Fruit fly (Drosophila melanogaster): ENCODE data around the gene CG32650.

Gene CG32650

DNA sequence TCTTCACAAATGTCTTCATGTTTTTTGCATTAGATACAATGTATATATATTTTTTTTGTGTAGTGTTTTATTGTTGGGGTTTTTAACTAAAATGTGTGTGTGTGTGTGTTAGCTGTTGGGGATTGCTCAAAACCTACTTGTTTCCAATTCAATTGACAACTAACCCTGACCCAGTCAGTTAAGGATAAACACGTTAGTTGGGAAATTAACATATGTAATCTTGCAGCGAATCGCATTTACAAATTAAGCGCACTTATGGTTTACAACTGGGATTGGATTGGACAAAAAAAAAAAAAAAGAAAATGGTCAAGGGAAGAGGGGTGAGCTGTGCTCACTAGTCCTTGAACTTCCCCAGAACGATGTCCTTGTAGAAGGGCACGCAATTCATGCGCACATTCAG is at the start of gene CG32650:
TSS of gene CG32650 (minus strand) at position 101 of the 400 bp plus-strand sequence.
- TF ChIP-seq D1 (tag; optimal IDR thresholded peaks at IDR 0.05): no peak
- TF ChIP-seq CG34367 (tag; optimal IDR thresholded peaks at IDR 0.05): no peak
- no peak for TF ChIP-seq CG13204 (GFP tag; optimal IDR thresholded peaks at IDR 0.05)
- no peak for TF ChIP-seq fd96Ca (GFP tag; IDR thresholded peaks at IDR 0.05)
- TF ChIP-seq gl (tag; optimal IDR thresholded peaks at IDR 0.05): no peak
- no peak for TF ChIP-seq CG8159 (tag; optimal IDR thresholded peaks at IDR 0.05)
- TF ChIP-seq Ets98B (GFP tag; IDR thresholded peaks at IDR 0.05): no peak
- no peak for TF ChIP-seq rn (GFP tag; IDR thresholded peaks at IDR 0.05)
- TF ChIP-seq CG9948 (tag; optimal IDR thresholded peaks at IDR 0.05): no peak

DNA sequence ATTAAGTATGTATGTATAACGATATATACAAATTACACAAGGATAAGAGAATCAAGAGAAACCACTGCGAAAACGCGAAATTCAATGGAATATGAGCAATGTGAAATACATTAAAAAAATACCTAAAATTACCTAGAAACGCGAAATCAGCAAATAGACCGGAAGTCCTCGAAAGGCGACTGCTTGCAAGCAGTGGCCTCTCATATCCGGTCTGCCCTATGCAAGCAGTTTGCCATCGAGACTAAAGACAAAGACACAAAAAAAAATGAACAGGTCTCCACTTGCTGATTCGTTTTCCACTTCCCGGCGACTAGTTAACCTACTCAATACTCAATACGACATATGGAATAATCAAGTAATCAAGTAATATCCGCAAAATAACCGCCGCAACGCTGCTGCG is 49.2 kb upstream of the CG32650 start:
- TF ChIP-seq fd96Ca (GFP tag; IDR thresholded peaks at IDR 0.05): no peak
- no peak for TF ChIP-seq EcR (GFP tag; optimal IDR thresholded peaks at IDR 0.05)
- TF ChIP-seq CG10348 (GFP tag; IDR thresholded peaks at IDR 0.05): no peak
- TF ChIP-seq D1 (tag; optimal IDR thresholded peaks at IDR 0.05): no peak
- TF ChIP-seq CG8159 (tag; optimal IDR thresholded peaks at IDR 0.05): no peak
- no peak for TF ChIP-seq CG14655 (GFP tag; optimal IDR thresholded peaks at IDR 0.05)
- TF ChIP-seq gl (tag; optimal IDR thresholded peaks at IDR 0.05): no peak
- no peak for TF ChIP-seq Snoo (tag; optimal IDR thresholded peaks at IDR 0.05)
- TF ChIP-seq CG4496 (GFP tag; IDR thresholded peaks at IDR 0.05): no peak
- no peak for TF ChIP-seq CG34367 (tag; optimal IDR thresholded peaks at IDR 0.05)
- no peak for TF ChIP-seq Pif1A (GFP tag; optimal IDR thresholded peaks at IDR 0.05)
- no peak for TF ChIP-seq CG13204 (GFP tag; optimal IDR thresholded peaks at IDR 0.05)
- no peak for TF ChIP-seq CG15710 (tag; optimal IDR thresholded peaks at IDR 0.05)
- TF ChIP-seq CG32121 (GFP tag; IDR thresholded peaks at IDR 0.05): no peak

DNA sequence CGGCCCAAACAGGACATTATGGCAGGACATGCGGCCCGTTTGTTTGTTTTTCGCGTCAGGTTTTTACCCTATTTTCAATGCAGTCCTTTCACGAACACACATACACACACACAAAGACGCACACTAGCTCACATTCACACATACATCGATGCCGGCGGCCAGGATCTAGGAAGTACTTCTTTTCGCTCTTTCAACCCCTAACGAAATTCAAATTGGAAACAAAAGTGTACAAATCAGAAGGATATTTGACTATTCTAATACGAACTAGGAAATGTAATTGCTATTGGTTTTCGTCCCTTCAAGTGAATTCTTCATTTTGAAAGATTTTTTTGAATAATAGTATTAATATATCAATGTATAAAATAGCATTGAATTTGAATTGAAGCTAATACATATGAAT is 41.9 kb upstream of the CG32650 start:
- TF ChIP-seq CG12605 (GFP tag; IDR thresholded peaks at IDR 0.05): no peak
- no peak for TF ChIP-seq gl (tag; optimal IDR thresholded peaks at IDR 0.05)
- TF ChIP-seq CG15710 (tag; optimal IDR thresholded peaks at IDR 0.05): no peak
- TF ChIP-seq CG10348 (GFP tag; IDR thresholded peaks at IDR 0.05): no peak
- no peak for TF ChIP-seq EcR (GFP tag; optimal IDR thresholded peaks at IDR 0.05)
- TF ChIP-seq CG9948 (tag; optimal IDR thresholded peaks at IDR 0.05): no peak
- no peak for TF ChIP-seq fd96Ca (GFP tag; IDR thresholded peaks at IDR 0.05)
- no peak for TF ChIP-seq Snoo (tag; optimal IDR thresholded peaks at IDR 0.05)
- no peak for TF ChIP-seq CG34367 (tag; optimal IDR thresholded peaks at IDR 0.05)
- no peak for TF ChIP-seq CG13204 (GFP tag; optimal IDR thresholded peaks at IDR 0.05)

dm6 chrX:12939951-12940350 is 41.5 kb upstream of the CG32650 start:
- no peak for TF ChIP-seq Pif1A (GFP tag; optimal IDR thresholded peaks at IDR 0.05)
- TF ChIP-seq CG14655 (GFP tag; optimal IDR thresholded peaks at IDR 0.05): peak; percentile 23
- peak; percentile 46 for TF ChIP-seq EcR (GFP tag; optimal IDR thresholded peaks at IDR 0.05)
- no peak for TF ChIP-seq CG8301 (tag; optimal IDR thresholded peaks at IDR 0.05)
- TF ChIP-seq CG12605 (GFP tag; IDR thresholded peaks at IDR 0.05): no peak
- TF ChIP-seq CG8159 (tag; optimal IDR thresholded peaks at IDR 0.05): peak; percentile 49
- TF ChIP-seq Snoo (tag; optimal IDR thresholded peaks at IDR 0.05): peak; percentile 18
- peak; percentile 42 for TF ChIP-seq CG15710 (tag; optimal IDR thresholded peaks at IDR 0.05)
- TF ChIP-seq D1 (tag; optimal IDR thresholded peaks at IDR 0.05): no peak
- no peak for TF ChIP-seq gl (tag; optimal IDR thresholded peaks at IDR 0.05)
- TF ChIP-seq CG10348 (GFP tag; IDR thresholded peaks at IDR 0.05): no peak
- TF ChIP-seq Pif1B (GFP tag; optimal IDR thresholded peaks at IDR 0.05): no peak

- TF ChIP-seq Ets98B (GFP tag; IDR thresholded peaks at IDR 0.05) (no peak), CG34367 (tag; optimal IDR thresholded peaks at IDR 0.05) (no peak), CG4496 (GFP tag; IDR thresholded peaks at IDR 0.05) (no peak)
These were observed 40.6 kb upstream of the CG32650 start for dm6 chrX:12939021-12939420.

dm6 chrX:12937825-12938520 is 39.5 kb upstream of the CG32650 start:
- TF ChIP-seq Snoo (tag; optimal IDR thresholded peaks at IDR 0.05): no peak
- peak; percentile 18 for TF ChIP-seq CG17806 (tag; optimal IDR thresholded peaks at IDR 0.05)
- no peak for TF ChIP-seq fd96Ca (GFP tag; IDR thresholded peaks at IDR 0.05)
- no peak for TF ChIP-seq CG13204 (GFP tag; optimal IDR thresholded peaks at IDR 0.05)
- TF ChIP-seq CG15710 (tag; optimal IDR thresholded peaks at IDR 0.05): peak; percentile 27
- peak; percentile 28 for TF ChIP-seq CG9948 (tag; optimal IDR thresholded peaks at IDR 0.05)
- TF ChIP-seq CG8159 (tag; optimal IDR thresholded peaks at IDR 0.05): peak; percentile 54

DNA sequence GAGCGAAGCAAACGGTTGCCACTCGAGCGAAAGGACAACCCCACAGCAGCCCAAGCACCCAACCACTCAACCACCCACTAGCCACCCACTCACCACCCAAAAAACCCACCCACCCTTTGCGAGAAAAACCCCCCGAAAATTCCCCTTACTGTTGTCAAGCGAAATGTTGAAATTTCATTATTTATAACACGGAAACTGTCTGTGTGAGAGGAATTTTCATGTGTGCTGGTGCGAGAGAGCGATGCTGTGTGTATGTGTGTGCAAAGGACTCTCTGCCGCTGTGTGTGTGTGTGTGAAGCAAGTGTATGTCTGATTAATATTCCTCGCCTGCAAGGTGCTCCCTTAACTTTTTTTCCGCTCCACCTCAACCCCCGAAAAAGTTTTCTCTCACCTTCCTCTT is 31.3 kb upstream of the CG32650 start:
- no peak for TF ChIP-seq Snoo (tag; optimal IDR thresholded peaks at IDR 0.05)
- TF ChIP-seq CG17806 (tag; optimal IDR thresholded peaks at IDR 0.05): no peak
- TF ChIP-seq rn (GFP tag; IDR thresholded peaks at IDR 0.05): no peak
- TF ChIP-seq CG8301 (tag; optimal IDR thresholded peaks at IDR 0.05): no peak
- no peak for TF ChIP-seq CG9948 (tag; optimal IDR thresholded peaks at IDR 0.05)
- TF ChIP-seq CG8159 (tag; optimal IDR thresholded peaks at IDR 0.05): no peak
- no peak for TF ChIP-seq Pif1A (GFP tag; optimal IDR thresholded peaks at IDR 0.05)
- TF ChIP-seq CG4496 (GFP tag; IDR thresholded peaks at IDR 0.05): no peak
- TF ChIP-seq CG15710 (tag; optimal IDR thresholded peaks at IDR 0.05): no peak
- TF ChIP-seq CG13204 (GFP tag; optimal IDR thresholded peaks at IDR 0.05): no peak
- TF ChIP-seq D1 (tag; optimal IDR thresholded peaks at IDR 0.05): no peak
- no peak for TF ChIP-seq CG32121 (GFP tag; IDR thresholded peaks at IDR 0.05)
- no peak for TF ChIP-seq fd96Ca (GFP tag; IDR thresholded peaks at IDR 0.05)
- no peak for TF ChIP-seq Ets98B (GFP tag; IDR thresholded peaks at IDR 0.05)
- TF ChIP-seq CG14655 (GFP tag; optimal IDR thresholded peaks at IDR 0.05): no peak
- TF ChIP-seq CG10348 (GFP tag; IDR thresholded peaks at IDR 0.05): no peak
- TF ChIP-seq Pif1B (GFP tag; optimal IDR thresholded peaks at IDR 0.05): no peak
- no peak for TF ChIP-seq CG12605 (GFP tag; IDR thresholded peaks at IDR 0.05)
- no peak for TF ChIP-seq gl (tag; optimal IDR thresholded peaks at IDR 0.05)
- TF ChIP-seq EcR (GFP tag; optimal IDR thresholded peaks at IDR 0.05): no peak
